Worm (Caenorhabditis elegans) whole organism, young adult: Measurements from ENCODE around the gene sra-32.

Source experiments
- Y56A3A.18 ChIP-seq: fragments of 200-800 bp; sonication (Bioruptor generic); IDR thresholded peaks from 2 replicates; pipeline ENCODE4 v1.3.6; 2022; ENCODE audit warnings: missing genetic modification reagents, missing genetic modification characterization, missing compliant biosample characterization
- ceh-91 ChIP-seq: fragments of 200-800 bp; sonication (Bioruptor generic); IDR thresholded peaks from 2 replicates; pipeline ENCODE4 v1.3.6; 2022; ENCODE audit warnings: missing genetic modification reagents, missing genetic modification characterization, missing compliant biosample characterization
- efl-1 ChIP-seq: fragments of 150-350 bp; optimal IDR thresholded peaks from 2 replicates; lab custom pipeline; 2014; ENCODE audit warnings: missing biosample characterization, missing genetic modification reagents, missing genetic modification characterization
- ekl-4 ChIP-seq: fragments of 200-800 bp; sonication (Bioruptor generic); IDR thresholded peaks from 2 replicates; pipeline ENCODE4 v1.3.6; 2022; ENCODE audit warnings: missing genetic modification reagents, missing genetic modification characterization, missing compliant biosample characterization
- hmg-20 ChIP-seq: fragments of 200-800 bp; sonication (Bioruptor generic); IDR thresholded peaks from 2 replicates; pipeline ENCODE4 v1.3.6; 2022; ENCODE audit warnings: missing genetic modification reagents, missing genetic modification characterization, missing compliant biosample characterization
- lin-26 ChIP-seq: fragments of 200-800 bp; sonication (Bioruptor generic); IDR thresholded peaks from 2 replicates; pipeline ENCODE4 v1.3.6; 2022; ENCODE audit warnings: missing genetic modification reagents, missing genetic modification characterization, missing compliant biosample characterization
- mxl-1 ChIP-seq: sonication (generic microtip); optimal IDR thresholded peaks from 2 replicates; lab custom pipeline; 2016; ENCODE audit warnings: missing genetic modification characterization, missing compliant biosample characterization
- snpc-1.1 ChIP-seq: sonication (generic microtip); optimal IDR thresholded peaks from 2 replicates; lab custom pipeline; 2017; ENCODE audit warnings: missing genetic modification characterization, mild to moderate bottlenecking, missing compliant biosample characterization, antibody characterized with exemption, moderate library complexity, missing genotype, missing genetic modification reagents; ENCODE audit not compliant: insufficient read depth
- unc-130 ChIP-seq: sonication (generic microtip); optimal IDR thresholded peaks from 2 replicates; lab custom pipeline; 2016; ENCODE audit warnings: missing genetic modification reagents, missing genetic modification characterization, missing compliant biosample characterization
- unc-62 ChIP-seq: fragments of 150-350 bp; optimal IDR thresholded peaks from 2 replicates; lab custom pipeline; 2014; ENCODE audit warnings: missing biosample characterization, missing genetic modification reagents, missing genetic modification characterization

ce11 chrII:4574658-4575057, 42.9 kb upstream of the sra-32 start:
- TF ChIP-seq ekl-4 (GFP tag; lab: Robert Waterston, UW), result no peak
- no peak for TF ChIP-seq Y56A3A.18 (GFP tag; lab: Robert Waterston, UW)
- no peak for TF ChIP-seq unc-62 (GFP tag; lab: Kevin White, UChicago)
- no peak for TF ChIP-seq ceh-91 (GFP tag; lab: Robert Waterston, UW)
- no peak for TF ChIP-seq hmg-20 (GFP tag; lab: Robert Waterston, UW)
- no peak for TF ChIP-seq mxl-1
- no peak for TF ChIP-seq efl-1 (GFP tag; lab: Kevin White, UChicago)
- TF ChIP-seq unc-130, result no peak
- no peak for TF ChIP-seq lin-26 (GFP tag; lab: Robert Waterston, UW)
- TF ChIP-seq snpc-1.1 (tag; lab: Kevin White, UChicago), result no peak
